Worm (Caenorhabditis elegans): ENCODE measurements around the gene T12G3.6.

- TF ChIP-seq mab-5 (tag; optimal IDR thresholded peaks at IDR 0.05) (no peak), nhr-12 (tag; optimal IDR thresholded peaks at IDR 0.05) (no peak), nhr-76 (tag; optimal IDR thresholded peaks at IDR 0.05) (no peak), sptf-1 (tag; optimal IDR thresholded peaks at IDR 0.05) (no peak), snpc-4 (tag; optimal IDR thresholded peaks at IDR 0.05) (no peak)
Observed at ce11 chrIV:12021360-12021759, 9.7 kb downstream of the T12G3.6 start.

All from whole organism, mixed stage, embryonic.